Worm (Caenorhabditis elegans): ENCODE measurements around the gene gly-4.

- TF ChIP-seq ama-1 (optimal IDR thresholded peaks at IDR 0.05) (no peak), dmd-9 (GFP tag; IDR thresholded peaks at IDR 0.05) (no peak), fkh-10 (GFP tag; optimal IDR thresholded peaks at IDR 0.05) (no peak), F49E8.2 (tag; optimal IDR thresholded peaks at IDR 0.05; ENCODE audit: borderline replicate concordance) (no peak), nhr-11 (tag; optimal IDR thresholded peaks at IDR 0.05) (no peak), unc-39 (tag; optimal IDR thresholded peaks at IDR 0.05) (no peak), ceh-28 (tag; optimal IDR thresholded peaks at IDR 0.05) (no peak), R02D3.7 (tag; optimal IDR thresholded peaks at IDR 0.05) (no peak), set-16 (GFP tag; IDR thresholded peaks at IDR 0.05) (no peak), mep-1 (tag; optimal IDR thresholded peaks at IDR 0.05) (no peak), F10B5.3 (tag; optimal IDR thresholded peaks at IDR 0.05) (no peak)
These were observed 39.1 kb upstream of the gly-4 start, which contains the start of gene algn-7 for ce11 chrV:19934223-19934622.
